Worm (Caenorhabditis elegans): Measurements from ENCODE around the gene R09E10.6.

ce11 chrIV:10318199-10318598 lies 24.3 kb upstream of the R09E10.6 start, which contains the start of gene R09E10.2:
- TF ChIP-seq dpl-1 (GFP tag; optimal IDR thresholded peaks at IDR 0.05) (no peak), lin-15B (tag; optimal IDR thresholded peaks at IDR 0.05) (no peak), Y116A8C.19 (tag; optimal IDR thresholded peaks at IDR 0.05; ENCODE audit: borderline replicate concordance) (no peak), ceh-82 (tag; optimal IDR thresholded peaks at IDR 0.05) (no peak), nhr-28 (tag; optimal IDR thresholded peaks at IDR 0.05) (no peak), unc-30 (tag; optimal IDR thresholded peaks at IDR 0.05) (no peak)

Data from whole organism, L1 larva.